Worm (Caenorhabditis elegans) whole organism, late embryonic: ENCODE data around the gene dmsr-11.

ENCODE experiments used
- ama-1 ChIP-seq: fragments of 150-350 bp; optimal IDR thresholded peaks from 2 replicates; lab custom pipeline; 2014
- ceh-18 ChIP-seq: sonication (generic microtip); optimal IDR thresholded peaks from 2 replicates; lab custom pipeline; 2016; ENCODE audit warnings: missing genetic modification characterization, missing compliant biosample characterization
- ceh-34 ChIP-seq: sonication (generic microtip); optimal IDR thresholded peaks from 2 replicates; lab custom pipeline; 2016; ENCODE audit warnings: mild to moderate bottlenecking, missing genetic modification characterization, missing compliant biosample characterization
- dmd-4 ChIP-seq: sonication (generic microtip); optimal IDR thresholded peaks from 2 replicates; lab custom pipeline; 2016; ENCODE audit warnings: borderline replicate concordance, missing genetic modification characterization, missing compliant biosample characterization
- fkh-10 ChIP-seq: fragments of 150-350 bp; optimal IDR thresholded peaks from 2 replicates; lab custom pipeline; 2014; ENCODE audit warnings: missing biosample characterization, missing genetic modification reagents, missing genetic modification characterization
- nfya-1 ChIP-seq: sonication (generic microtip); optimal IDR thresholded peaks from 2 replicates; lab custom pipeline; 2017; ENCODE audit warnings: missing genetic modification characterization, mild to moderate bottlenecking, missing compliant biosample characterization, antibody characterized with exemption, moderate library complexity
- nhr-11 ChIP-seq: fragments of 150-350 bp; optimal IDR thresholded peaks from 2 replicates; lab custom pipeline; 2014; ENCODE audit warnings: missing biosample characterization, missing genetic modification characterization
- npax-4 ChIP-seq: sonication (generic microtip); optimal IDR thresholded peaks from 2 replicates; lab custom pipeline; 2016; ENCODE audit warnings: missing genetic modification characterization, missing compliant biosample characterization
- pha-4 ChIP-seq: fragments of 150-350 bp; optimal IDR thresholded peaks from 2 replicates; lab custom pipeline; 2018; ENCODE audit warnings: missing biosample characterization, missing genetic modification reagents, missing genetic modification characterization
- sox-4 ChIP-seq: sonication (generic microtip); optimal IDR thresholded peaks from 2 replicates; lab custom pipeline; 2017; ENCODE audit warnings: mild to moderate bottlenecking, missing genetic modification characterization, inconsistent platforms, missing compliant biosample characterization
- ttx-3 ChIP-seq: sonication (generic microtip); optimal IDR thresholded peaks from 2 replicates; lab custom pipeline; 2016; ENCODE audit warnings: missing genetic modification reagents, missing genetic modification characterization, missing compliant biosample characterization
- unc-42 ChIP-seq: sonication (generic microtip); optimal IDR thresholded peaks from 2 replicates; lab custom pipeline; 2016; ENCODE audit warnings: missing genotype, missing genetic modification characterization, missing compliant biosample characterization

ce11 chrV:6811863-6812262 lies 8.0 kb upstream of the dmsr-11 start:
- TF ChIP-seq pha-4 (tag; lab: Kevin White, UChicago): no peak
- no peak for TF ChIP-seq nfya-1
- TF ChIP-seq fkh-10: no peak
- TF ChIP-seq nhr-11 (tag; lab: Kevin White, UChicago): no peak
- no peak for TF ChIP-seq dmd-4 (tag; lab: Kevin White, UChicago)
- TF ChIP-seq npax-4 (tag; lab: Kevin White, UChicago): no peak
- no peak for TF ChIP-seq ceh-34 (tag; lab: Kevin White, UChicago)
- no peak for TF ChIP-seq ttx-3 (tag; lab: Kevin White, UChicago)
- no peak for TF ChIP-seq ceh-18 (tag; lab: Kevin White, UChicago)
- TF ChIP-seq sox-4 (tag; lab: Kevin White, UChicago): no peak
- no peak for TF ChIP-seq ama-1 (lab: Kevin White, UChicago)
- TF ChIP-seq unc-42 (tag; lab: Kevin White, UChicago): no peak
